Worm (Caenorhabditis elegans): Measurements from ENCODE around the gene Y75B12B.1.

DNA sequence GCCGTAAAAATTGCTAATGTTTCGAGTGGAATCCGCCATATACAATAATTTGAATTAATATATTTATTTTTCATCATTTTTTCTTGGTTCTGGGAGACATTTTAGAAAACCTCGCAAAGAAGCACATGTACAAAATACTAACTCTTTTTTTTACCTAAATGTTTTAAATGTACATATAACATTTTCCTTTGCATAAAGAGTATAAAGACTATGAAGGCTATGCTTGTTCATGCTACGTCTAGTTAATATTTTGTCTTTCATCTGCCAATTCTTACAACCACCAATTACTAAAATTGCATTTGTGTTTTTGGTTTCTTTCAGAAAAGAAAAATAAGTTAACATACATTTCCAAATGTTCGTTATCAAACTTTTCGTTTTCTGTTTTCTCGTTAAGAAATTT, 36.8 kb downstream of the Y75B12B.1 start, which contains the start of gene irld-25:
- no peak for TF ChIP-seq saeg-2 (GFP tag; IDR thresholded peaks at IDR 0.05)
- TF ChIP-seq snpc-1.2 (GFP tag; IDR thresholded peaks at IDR 0.05), result no peak
- no peak for TF ChIP-seq ceh-82 (tag; optimal IDR thresholded peaks at IDR 0.05)
- no peak for TF ChIP-seq spr-3 (GFP tag; optimal IDR thresholded peaks at IDR 0.05)
- TF ChIP-seq unc-39 (tag; optimal IDR thresholded peaks at IDR 0.05), result no peak
- TF ChIP-seq R02D3.7 (tag; optimal IDR thresholded peaks at IDR 0.05), result no peak
- no peak for TF ChIP-seq nhr-25 (tag; optimal IDR thresholded peaks at IDR 0.05; ENCODE audit: borderline replicate concordance, insufficient read depth)
